Fruit fly (Drosophila melanogaster) whole organism, embryonic: Measurements from ENCODE around the gene CG2608.

ENCODE experiments used
- CG10209 ChIP-seq: fragments of 200-800 bp; sonication (Bioruptor generic); optimal IDR thresholded peaks from 3 replicates; lab custom pipeline; 2017; ENCODE audit warnings: missing biosample characterization, mild to moderate bottlenecking, missing genetic modification characterization, missing genetic modification reagents
- CG10543 ChIP-seq: fragments of 200-800 bp; sonication (Bioruptor generic); optimal IDR thresholded peaks from 3 replicates; lab custom pipeline; 2017; ENCODE audit warnings: missing biosample characterization, mild to moderate bottlenecking, missing genetic modification characterization, moderate library complexity
- CG10959 ChIP-seq: fragments of 200-800 bp; sonication (Bioruptor generic); IDR thresholded peaks from 2 replicates; pipeline ENCODE4 v1.3.6; 2022; ENCODE audit warnings: missing biosample characterization, missing genetic modification characterization
- CG11560 ChIP-seq: fragments of 200-800 bp; sonication (Bioruptor generic); IDR thresholded peaks from 3 replicates; pipeline ENCODE4 v1.3.6; 2022; ENCODE audit warnings: missing biosample characterization, missing genetic modification characterization
- CG11723 ChIP-seq: fragments of 200-800 bp; sonication (Bioruptor generic); optimal IDR thresholded peaks from 2 replicates; lab custom pipeline; 2017; ENCODE audit warnings: missing biosample characterization, mild to moderate bottlenecking, missing genetic modification characterization
- CG12104 ChIP-seq: fragments of 200-800 bp; sonication (Bioruptor generic); optimal IDR thresholded peaks from 3 replicates; lab custom pipeline; 2016; ENCODE audit warnings: missing biosample characterization, missing genetic modification characterization
- CG13894 ChIP-seq: fragments of 200-800 bp; sonication (Bioruptor generic); optimal IDR thresholded peaks from 3 replicates; lab custom pipeline; 2018; ENCODE audit warnings: missing biosample characterization, mild to moderate bottlenecking, missing genetic modification characterization, moderate library complexity
- CG14441 ChIP-seq: fragments of 200-800 bp; sonication (Bioruptor generic); IDR thresholded peaks from 2 replicates; pipeline ENCODE4 v1.3.6; 2022; ENCODE audit warnings: missing biosample characterization, missing genetic modification characterization
- CG14710 ChIP-seq: fragments of 200-800 bp; sonication (Bioruptor generic); optimal IDR thresholded peaks from 3 replicates; lab custom pipeline; 2019; ENCODE audit warnings: missing biosample characterization, mild to moderate bottlenecking, missing genetic modification characterization, moderate library complexity
- CG14965 ChIP-seq: fragments of 200-800 bp; sonication (Bioruptor generic); optimal IDR thresholded peaks from 2 replicates; lab custom pipeline; 2016; ENCODE audit warnings: missing biosample characterization, missing genetic modification characterization, borderline replicate concordance
- CG15479 ChIP-seq: fragments of 200-800 bp; sonication (Bioruptor generic); optimal IDR thresholded peaks from 3 replicates; lab custom pipeline; 2019; ENCODE audit warnings: missing biosample characterization, mild to moderate bottlenecking, missing genetic modification characterization, moderate library complexity
- CG15601 ChIP-seq: fragments of 200-800 bp; sonication (Bioruptor generic); optimal IDR thresholded peaks from 3 replicates; lab custom pipeline; 2019; ENCODE audit warnings: missing biosample characterization, mild to moderate bottlenecking, missing genetic modification characterization, moderate library complexity
- CG17359 ChIP-seq: fragments of 200-800 bp; sonication (Bioruptor generic); optimal IDR thresholded peaks from 3 replicates; lab custom pipeline; 2018; ENCODE audit warnings: missing biosample characterization, mild to moderate bottlenecking, missing genetic modification characterization, moderate library complexity
- CG17568 ChIP-seq: fragments of 200-800 bp; sonication (Bioruptor generic); optimal IDR thresholded peaks from 2 replicates; lab custom pipeline; 2018; ENCODE audit warnings: missing biosample characterization, mild to moderate bottlenecking, missing genetic modification characterization, moderate library complexity
- CG17612 ChIP-seq: fragments of 200-800 bp; sonication (Bioruptor generic); IDR thresholded peaks from 2 replicates; pipeline ENCODE4 v1.3.6; 2022; ENCODE audit warnings: missing biosample characterization, missing genetic modification characterization
- CG34376 ChIP-seq: fragments of 200-800 bp; sonication (Bioruptor generic); optimal IDR thresholded peaks from 2 replicates; lab custom pipeline; 2018; ENCODE audit warnings: missing biosample characterization, mild to moderate bottlenecking, missing genetic modification characterization
- CG5180 ChIP-seq: fragments of 200-800 bp; sonication (Bioruptor generic); optimal IDR thresholded peaks from 3 replicates; lab custom pipeline; 2017; ENCODE audit warnings: missing biosample characterization, missing genetic modification characterization, mild to moderate bottlenecking, moderate library complexity, missing genetic modification reagents
- CG6272 ChIP-seq: fragments of 200-800 bp; sonication (Bioruptor generic); IDR thresholded peaks from 2 replicates; pipeline ENCODE4 v1.3.6; 2022; ENCODE audit warnings: missing biosample characterization, missing genetic modification characterization
- CG6654 ChIP-seq: fragments of 200-800 bp; sonication (Bioruptor generic); optimal IDR thresholded peaks from 2 replicates; lab custom pipeline; 2017; ENCODE audit warnings: missing biosample characterization, mild to moderate bottlenecking, missing genetic modification characterization
- CG6689 ChIP-seq: fragments of 200-800 bp; sonication (Bioruptor generic); IDR thresholded peaks from 2 replicates; pipeline ENCODE4 v1.3.6; 2022; ENCODE audit warnings: missing biosample characterization, missing genetic modification characterization
- CG8281 ChIP-seq: fragments of 200-800 bp; sonication (Bioruptor generic); optimal IDR thresholded peaks from 2 replicates; lab custom pipeline; 2018; ENCODE audit warnings: missing biosample characterization, mild to moderate bottlenecking, missing genetic modification characterization, moderate library complexity
- CrebB ChIP-seq: fragments of 200-800 bp; sonication (Bioruptor generic); optimal IDR thresholded peaks from 3 replicates; lab custom pipeline; 2018; ENCODE audit warnings: missing biosample characterization, mild to moderate bottlenecking, missing genetic modification characterization
- D ChIP-seq, 2 experiments: fragments of 200-800 bp in 1 of 2; fragments of >200 bp in 1 of 2; sonication (Bioruptor generic) in 1 of 2; optimal IDR thresholded peaks; 2 replicates in 1 of 2; 3 replicates in 1 of 2; lab custom pipeline; 2017; ENCODE audit warnings: mild to moderate bottlenecking in 1 of 2, missing biosample characterization in 1 of 2, missing genetic modification characterization in 1 of 2, missing genetic modification reagents in 1 of 2
- Fer3 ChIP-seq: fragments of 200-800 bp; sonication (Bioruptor generic); optimal IDR thresholded peaks from 2 replicates; lab custom pipeline; 2018; ENCODE audit warnings: missing biosample characterization, mild to moderate bottlenecking, missing genetic modification characterization, moderate library complexity
- HLH54F ChIP-seq: fragments of 200-800 bp; sonication (Bioruptor generic); optimal IDR thresholded peaks from 3 replicates; lab custom pipeline; 2016; ENCODE audit warnings: missing biosample characterization, missing genetic modification characterization
- HmgZ ChIP-seq: fragments of 200-800 bp; sonication (Bioruptor generic); optimal IDR thresholded peaks from 2 replicates; lab custom pipeline; 2018; ENCODE audit warnings: missing biosample characterization, mild to moderate bottlenecking, missing genetic modification characterization
- Hr39 ChIP-seq: fragments of >200 bp; optimal IDR thresholded peaks from 2 replicates; lab custom pipeline; 2017
- Lhr ChIP-seq: fragments of 200-800 bp; sonication (Bioruptor generic); optimal IDR thresholded peaks from 3 replicates; lab custom pipeline; 2017; ENCODE audit warnings: mild to moderate bottlenecking, missing biosample characterization, missing genetic modification reagents, missing genetic modification characterization
- MESR4 ChIP-seq: fragments of 200-800 bp; sonication (Bioruptor generic); optimal IDR thresholded peaks from 2 replicates; lab custom pipeline; 2018; ENCODE audit warnings: missing biosample characterization, mild to moderate bottlenecking, missing genetic modification characterization, moderate library complexity
- Max ChIP-seq: fragments of 200-800 bp; sonication (Bioruptor generic); optimal IDR thresholded peaks from 2 replicates; lab custom pipeline; 2016; ENCODE audit warnings: missing biosample characterization, mild to moderate bottlenecking, missing genetic modification characterization
- Mes4 ChIP-seq: fragments of 200-800 bp; sonication (Bioruptor generic); optimal IDR thresholded peaks from 2 replicates; lab custom pipeline; 2016; ENCODE audit warnings: missing biosample characterization, missing genetic modification characterization
- Nf-YA ChIP-seq: fragments of 200-800 bp; sonication (Bioruptor generic); IDR thresholded peaks from 2 replicates; pipeline ENCODE4 v1.3.6; 2022; ENCODE audit warnings: missing biosample characterization, missing genetic modification characterization
- Nf-YC ChIP-seq: fragments of 200-800 bp; optimal IDR thresholded peaks from 3 replicates; lab custom pipeline; 2019; ENCODE audit warnings: missing biosample characterization, mild to moderate bottlenecking, missing genetic modification characterization, moderate library complexity
- Ptx1 ChIP-seq: fragments of 200-800 bp; sonication (Bioruptor generic); IDR thresholded peaks from 2 replicates; pipeline ENCODE4 v1.3.6; 2022; ENCODE audit warnings: missing biosample characterization, missing genetic modification characterization
- Side ChIP-seq: fragments of 200-800 bp; sonication (Bioruptor generic); optimal IDR thresholded peaks from 2 replicates; lab custom pipeline; 2016; ENCODE audit warnings: missing biosample characterization, missing genetic modification characterization
- Spps ChIP-seq: fragments of 200-800 bp; sonication (Bioruptor generic); optimal IDR thresholded peaks from 2 replicates; lab custom pipeline; 2018; ENCODE audit warnings: missing biosample characterization, mild to moderate bottlenecking, missing genetic modification characterization
- TFAM ChIP-seq: fragments of 200-800 bp; sonication (Bioruptor generic); optimal IDR thresholded peaks from 2 replicates; lab custom pipeline; 2017; ENCODE audit warnings: missing biosample characterization, missing genetic modification characterization, inconsistent platforms
- ap ChIP-seq: fragments of 200-800 bp; sonication (Bioruptor generic); IDR thresholded peaks from 2 replicates; pipeline ENCODE4 v1.3.6; 2022; ENCODE audit warnings: missing biosample characterization, missing genetic modification characterization
- dmrt11E ChIP-seq: fragments of 200-800 bp; sonication (Bioruptor generic); optimal IDR thresholded peaks from 3 replicates; lab custom pipeline; 2018; ENCODE audit warnings: missing biosample characterization, mild to moderate bottlenecking, missing genetic modification characterization, moderate library complexity
- en ChIP-seq: fragments of 200-800 bp; sonication (Bioruptor generic); optimal IDR thresholded peaks from 2 replicates; lab custom pipeline; 2016; ENCODE audit warnings: missing biosample characterization, missing genetic modification characterization
- fd96Cb ChIP-seq: fragments of 200-800 bp; sonication (Bioruptor generic); optimal IDR thresholded peaks from 2 replicates; lab custom pipeline; 2018; ENCODE audit warnings: missing biosample characterization, mild to moderate bottlenecking, missing genetic modification characterization, moderate library complexity
- fru ChIP-seq: fragments of >200 bp; optimal IDR thresholded peaks from 2 replicates; lab custom pipeline; 2017
- gcm ChIP-seq: fragments of 200-800 bp; sonication (Bioruptor generic); optimal IDR thresholded peaks from 2 replicates; lab custom pipeline; 2019; ENCODE audit warnings: missing biosample characterization, mild to moderate bottlenecking, missing genetic modification characterization, moderate library complexity
- lab ChIP-seq: fragments of 200-800 bp; sonication (Bioruptor generic); optimal IDR thresholded peaks from 3 replicates; lab custom pipeline; 2017; ENCODE audit warnings: missing biosample characterization, missing genetic modification characterization, mild to moderate bottlenecking, moderate library complexity, missing genetic modification reagents
- lilli ChIP-seq: fragments of 200-800 bp; sonication (Bioruptor generic); optimal IDR thresholded peaks from 3 replicates; lab custom pipeline; 2016; ENCODE audit warnings: missing biosample characterization, missing genetic modification characterization
- nerfin-2 ChIP-seq: fragments of 200-800 bp; sonication (Bioruptor generic); IDR thresholded peaks from 2 replicates; pipeline ENCODE4 v1.3.6; 2022; ENCODE audit warnings: missing biosample characterization, missing genetic modification characterization; ENCODE audit not compliant: partially characterized antibody
- nmo ChIP-seq: fragments of 200-800 bp; sonication (Bioruptor generic); optimal IDR thresholded peaks from 2 replicates; lab custom pipeline; 2018; ENCODE audit warnings: missing biosample characterization, mild to moderate bottlenecking, missing genetic modification characterization, moderate library complexity
- otp ChIP-seq: fragments of 200-800 bp; sonication (Bioruptor generic); IDR thresholded peaks from 3 replicates; pipeline ENCODE4, ENCODE4 v1.3.6; 2022; ENCODE audit warnings: missing biosample characterization, missing genetic modification characterization
- tio ChIP-seq: fragments of 200-800 bp; sonication (Bioruptor generic); optimal IDR thresholded peaks from 2 replicates; lab custom pipeline; 2017; ENCODE audit warnings: missing biosample characterization, missing genetic modification characterization, inconsistent platforms
- wor ChIP-seq: fragments of 200-800 bp; sonication (Bioruptor generic); IDR thresholded peaks from 2 replicates; pipeline ENCODE4 v1.3.6; 2022; ENCODE audit warnings: missing biosample characterization, missing genetic modification characterization

The CG2608 gene

DNA sequence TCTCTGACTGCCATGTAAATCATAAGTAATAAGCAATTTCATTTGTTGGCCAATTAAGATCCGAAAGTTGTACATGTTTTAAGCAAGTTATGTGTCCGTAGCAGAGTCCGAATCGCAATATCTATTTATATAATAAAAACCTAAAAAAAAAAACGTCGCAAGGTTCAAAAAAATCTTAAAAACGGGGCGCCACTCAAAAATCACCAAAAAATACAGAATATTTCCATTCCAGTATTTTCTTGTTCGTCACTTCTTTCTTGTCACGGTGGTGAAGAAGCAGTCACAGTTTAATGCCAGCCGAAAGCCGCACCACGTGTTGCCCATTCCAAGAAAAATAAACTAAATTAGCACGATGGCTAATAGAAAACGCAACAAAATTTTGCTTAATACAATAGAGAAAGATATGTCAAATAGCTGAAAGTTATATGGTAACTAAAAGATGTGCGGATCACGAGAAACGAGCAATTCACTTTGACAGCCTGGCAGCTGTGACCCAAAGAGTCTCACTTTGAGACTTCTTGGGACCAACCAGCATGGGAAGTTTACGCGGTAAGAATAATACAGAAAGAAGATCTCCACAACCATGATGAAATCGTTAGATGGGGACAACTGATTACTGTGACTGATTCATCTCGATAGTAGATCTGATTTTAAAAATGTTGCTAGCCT is 1.8 kb downstream of the CG2608 start (continued):
- TF ChIP-seq CG6689 (GFP tag; lab: Robert Waterston, UW), result no peak
- no peak for TF ChIP-seq CG11723
- no peak for TF ChIP-seq CG6272 (GFP tag; lab: Robert Waterston, UW)
- no peak for TF ChIP-seq CG11560 (tag; lab: Robert Waterston, UW)
- TF ChIP-seq CG12104 (GFP tag; lab: Kevin White, UChicago), result no peak
- no peak for TF ChIP-seq tio (GFP tag; lab: Kevin White, UChicago)
- no peak for TF ChIP-seq wor
- no peak for TF ChIP-seq HLH54F (GFP tag; lab: Kevin White, UChicago)
- no peak for TF ChIP-seq en (GFP tag; lab: Kevin White, UChicago)
- TF ChIP-seq CG15479 (GFP tag; lab: Kevin White, UChicago), result no peak
- TF ChIP-seq CG10543 (GFP tag; lab: Kevin White, UChicago), result no peak
- TF ChIP-seq CG14441 (GFP tag; lab: Robert Waterston, UW), result no peak
- no peak for TF ChIP-seq D (optimal IDR thresholded peaks at IDR 0.05; lab: Kevin White, UChicago)
- TF ChIP-seq D (GFP tag; optimal IDR thresholded peaks at IDR 0.05; lab: Kevin White, UChicago), result no peak
- TF ChIP-seq otp, result no peak
- TF ChIP-seq CG5180 (GFP tag; lab: Kevin White, UChicago), result no peak
- no peak for TF ChIP-seq TFAM (GFP tag; lab: Kevin White, UChicago)
- TF ChIP-seq CG13894, result no peak
- TF ChIP-seq Lhr (GFP tag; lab: Kevin White, UChicago), result peak; percentile 30
- TF ChIP-seq MESR4 (GFP tag; lab: Kevin White, UChicago), result peak; percentile 100
- no peak for TF ChIP-seq Nf-YA
- no peak for TF ChIP-seq CG8281 (tag; lab: Kevin White, UChicago)
- TF ChIP-seq CG15601, result no peak
- TF ChIP-seq CG10959, result no peak
- TF ChIP-seq Ptx1 (GFP tag; lab: Robert Waterston, UW), result no peak
- no peak for TF ChIP-seq CG17359 (tag; lab: Kevin White, UChicago)
- TF ChIP-seq CG10209 (GFP tag; lab: Kevin White, UChicago), result no peak
- TF ChIP-seq CG17612 (GFP tag; lab: Robert Waterston, UW), result no peak
- no peak for TF ChIP-seq fru
- TF ChIP-seq CrebB (tag; lab: Kevin White, UChicago), result no peak
- TF ChIP-seq gcm (GFP tag; lab: Kevin White, UChicago), result no peak
- TF ChIP-seq Hr39 (lab: Kevin White, UChicago), result no peak
- TF ChIP-seq nerfin-2 (GFP tag; lab: Robert Waterston, UW), result no peak
- peak; percentile 24 for TF ChIP-seq lilli
- no peak for TF ChIP-seq CG6654 (GFP tag; lab: Kevin White, UChicago)
- no peak for TF ChIP-seq lab (GFP tag; lab: Kevin White, UChicago)
- TF ChIP-seq nmo (GFP tag; lab: Kevin White, UChicago), result peak; percentile 50
- no peak for TF ChIP-seq ap (GFP tag; lab: Robert Waterston, UW)
- no peak for TF ChIP-seq CG17568
- peak; percentile 28 for TF ChIP-seq Mes4 (GFP tag; lab: Kevin White, UChicago)
- peak; percentile 84 for TF ChIP-seq Max
- peak; percentile 43 for TF ChIP-seq HmgZ
- peak; percentile 24 for TF ChIP-seq CG14710
- no peak for TF ChIP-seq Spps (tag; lab: Kevin White, UChicago)
- no peak for TF ChIP-seq fd96Cb
- TF ChIP-seq Side, result no peak
- no peak for TF ChIP-seq dmrt11E (tag; lab: Kevin White, UChicago)
- no peak for TF ChIP-seq CG34376 (GFP tag; lab: Kevin White, UChicago)
- no peak for TF ChIP-seq Nf-YC (tag; lab: Kevin White, UChicago)
- TF ChIP-seq CG14965 (GFP tag; lab: Kevin White, UChicago), result no peak
- TF ChIP-seq Fer3 (tag; lab: Kevin White, UChicago), result peak; percentile 11
